Fruit fly (Drosophila melanogaster): ENCODE data around the gene B-H1.
A peak's percentile ranks its signal among the peaks of the same experiment; 100 is the strongest.

B-H1 gene

DNA sequence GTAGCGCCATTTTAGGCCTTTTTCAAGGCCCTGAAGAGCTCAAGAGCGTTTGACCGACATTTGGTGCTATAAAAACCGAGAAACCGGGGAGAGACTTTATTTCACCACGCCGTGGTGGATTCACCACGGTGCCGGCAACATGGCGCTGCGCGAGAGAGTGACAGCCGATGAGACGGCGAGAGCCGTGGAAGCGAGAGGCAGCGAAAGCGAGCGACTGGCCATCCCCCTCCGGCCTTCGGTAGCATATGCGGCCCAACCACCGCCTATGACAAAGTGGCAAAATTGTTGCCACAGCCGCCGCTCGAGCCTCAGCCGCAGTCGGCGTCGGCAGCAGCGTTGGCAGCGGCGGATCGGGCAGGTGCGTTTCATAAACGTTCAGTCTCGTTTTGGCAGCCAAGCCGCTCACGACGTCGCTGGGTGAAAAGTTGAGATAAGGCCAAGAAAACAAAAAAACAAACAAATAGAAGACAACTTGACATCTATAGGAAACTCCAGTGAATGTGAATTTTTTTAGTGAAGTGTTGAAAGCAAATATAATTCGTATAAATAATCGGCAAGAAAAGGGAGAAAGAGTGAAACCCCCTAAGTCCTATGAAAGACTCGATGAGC lies at the start of gene B-H1:
TSS of gene B-H1 (plus strand) at position 376 of the 609 bp plus-strand sequence.
- peak; percentile 33; the same call in 1 of the 3 replicates for TF ChIP-seq CG6163 (GFP tag; IDR thresholded peaks at IDR 0.05)
- TF ChIP-seq Ets21C (GFP tag; optimal IDR thresholded peaks at IDR 0.05), result no peak
- no peak for TF ChIP-seq Blimp-1 (GFP tag; optimal IDR thresholded peaks at IDR 0.05)
- TF ChIP-seq Eip78C (GFP tag), result peak; percentile 8
- peak; percentile 83 for TF ChIP-seq dsx (GFP tag; optimal IDR thresholded peaks at IDR 0.05; ENCODE audit: poor library complexity, severe bottlenecking)
- peak; percentile 20 for TF ChIP-seq svp (GFP tag)

DNA sequence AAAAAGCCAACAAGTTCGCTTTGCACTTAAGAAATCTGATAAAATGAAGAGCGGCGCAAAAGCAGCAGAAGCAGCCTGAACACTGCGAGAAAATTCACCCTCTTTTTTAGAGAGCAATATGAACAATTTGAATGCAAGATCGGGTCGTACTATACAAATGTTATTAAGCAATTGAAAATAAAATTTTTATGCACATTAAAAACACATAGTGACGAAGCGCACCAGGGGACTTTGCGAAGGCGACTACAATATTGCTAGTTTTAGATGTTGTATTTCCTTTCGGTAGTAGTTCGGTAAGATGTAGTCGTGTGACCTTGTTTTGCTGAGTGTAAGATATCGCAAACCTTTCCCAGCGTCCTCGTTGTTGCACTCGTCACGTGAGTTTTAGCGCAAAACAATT lies 45.7 kb upstream of the B-H1 start:
- TF ChIP-seq CG32006 (GFP tag; optimal IDR thresholded peaks at IDR 0.05), result peak; percentile 34
- no peak for TF ChIP-seq fkh (GFP tag; optimal IDR thresholded peaks at IDR 0.05)
- TF ChIP-seq CG6808 (GFP tag; optimal IDR thresholded peaks at IDR 0.05), result peak; percentile 45
- peak; percentile 50 for TF ChIP-seq fd59A (GFP tag; optimal IDR thresholded peaks at IDR 0.05)
- TF ChIP-seq ss (GFP tag; optimal IDR thresholded peaks at IDR 0.05), result no peak
- TF ChIP-seq Eip78C (GFP tag), result peak; percentile 75
- peak; percentile 19 for TF ChIP-seq vri (GFP tag; optimal IDR thresholded peaks at IDR 0.05)
- TF ChIP-seq CG6792 (GFP tag; optimal IDR thresholded peaks at IDR 0.05), result peak; percentile 49
- peak; percentile 22 for TF ChIP-seq CG8632 (GFP tag; optimal IDR thresholded peaks at IDR 0.05)
- TF ChIP-seq Hr38 (GFP tag; optimal IDR thresholded peaks at IDR 0.05), result no peak
- TF ChIP-seq svp (GFP tag), result peak; percentile 76
- TF ChIP-seq topi (GFP tag; optimal IDR thresholded peaks at IDR 0.05), result peak; percentile 58
- peak; percentile 53 for TF ChIP-seq cyc (GFP tag; optimal IDR thresholded peaks at IDR 0.05)
- no peak for TF ChIP-seq CG4318 (GFP tag; optimal IDR thresholded peaks at IDR 0.05)
- TF ChIP-seq Gug (GFP tag; IDR thresholded peaks at IDR 0.05), result no peak
- TF ChIP-seq fd85E (GFP tag; optimal IDR thresholded peaks at IDR 0.05), result no peak
- peak; percentile 47 for TF ChIP-seq CG10669 (GFP tag; optimal IDR thresholded peaks at IDR 0.05)
- peak; percentile 61; the same call in 2 of the 3 replicates for TF ChIP-seq CG6163 (GFP tag; IDR thresholded peaks at IDR 0.05)
- TF ChIP-seq Sox102F (GFP tag; optimal IDR thresholded peaks at IDR 0.05), result peak; percentile 1
- TF ChIP-seq CG8319 (GFP tag; optimal IDR thresholded peaks at IDR 0.05), result peak; percentile 11
- peak; percentile 7 for TF ChIP-seq spab (GFP tag; optimal IDR thresholded peaks at IDR 0.05)
- TF ChIP-seq OdsH (GFP tag; optimal IDR thresholded peaks at IDR 0.05), result peak; percentile 30
- peak; percentile 67 for TF ChIP-seq Hr39 (GFP tag; optimal IDR thresholded peaks at IDR 0.05)
- peak; percentile 14 for TF ChIP-seq CG34406 (GFP tag; optimal IDR thresholded peaks at IDR 0.05)
- peak; percentile 16 for TF ChIP-seq CG11762 (GFP tag; optimal IDR thresholded peaks at IDR 0.05; ENCODE audit: insufficient read depth)
- peak; percentile 50 for TF ChIP-seq Eip75B (GFP tag; optimal IDR thresholded peaks at IDR 0.05)
- peak; percentile 36 for TF ChIP-seq Ets96B (tag; optimal IDR thresholded peaks at IDR 0.05)
- TF ChIP-seq CG11902 (GFP tag; optimal IDR thresholded peaks at IDR 0.05), result no peak
- peak; percentile 59 for TF ChIP-seq Met (GFP tag; optimal IDR thresholded peaks at IDR 0.05)
- no peak for TF ChIP-seq CG6854 (GFP tag; optimal IDR thresholded peaks at IDR 0.05)
- TF ChIP-seq CG8119 (GFP tag; IDR thresholded peaks at IDR 0.05), result no peak
- no peak for TF ChIP-seq Blimp-1 (GFP tag; optimal IDR thresholded peaks at IDR 0.05)
- TF ChIP-seq Smox (GFP tag; optimal IDR thresholded peaks at IDR 0.05), result peak; percentile 42
- TF ChIP-seq net (GFP tag; optimal IDR thresholded peaks at IDR 0.05), result no peak
- TF ChIP-seq CG3032 (tag; optimal IDR thresholded peaks at IDR 0.05), result peak; percentile 47
- no peak for TF ChIP-seq CG16779 (tag; optimal IDR thresholded peaks at IDR 0.05)
- no peak for TF ChIP-seq CG7368 (GFP tag; optimal IDR thresholded peaks at IDR 0.05)
- peak; percentile 17 for TF ChIP-seq CG1621 (tag; optimal IDR thresholded peaks at IDR 0.05)
- peak; percentile 19 for TF ChIP-seq Sox15 (GFP tag; optimal IDR thresholded peaks at IDR 0.05)
- TF ChIP-seq Ets21C (GFP tag; optimal IDR thresholded peaks at IDR 0.05), result peak; percentile 31
- TF ChIP-seq eg (GFP tag; IDR thresholded peaks at IDR 0.05), result no peak
- peak; percentile 44 for TF ChIP-seq achi (GFP tag; optimal IDR thresholded peaks at IDR 0.05)
- TF ChIP-seq dac (GFP tag; optimal IDR thresholded peaks at IDR 0.05), result no peak
- TF ChIP-seq acj6 (GFP tag; optimal IDR thresholded peaks at IDR 0.05), result peak; percentile 50
- peak; percentile 26 for TF ChIP-seq Sox14 (GFP tag; optimal IDR thresholded peaks at IDR 0.05)
- peak; percentile 50 for TF ChIP-seq pdm3 (GFP tag; optimal IDR thresholded peaks at IDR 0.05)
- no peak for TF ChIP-seq Lpt (GFP tag; optimal IDR thresholded peaks at IDR 0.05)
- TF ChIP-seq dsx (GFP tag; optimal IDR thresholded peaks at IDR 0.05; ENCODE audit: poor library complexity, severe bottlenecking), result peak; percentile 17

Data from whole organism, prepupa.